Fruit fly (Drosophila melanogaster) whole organism, embryonic: Measurements from ENCODE around the gene CG7860.

Experiments
- Ada2b ChIP-seq: fragments of 200-800 bp; sonication (Bioruptor generic); IDR thresholded peaks from 2 replicates; pipeline ENCODE4 v1.3.6; 2022; ENCODE audit warnings: missing biosample characterization, missing genetic modification characterization
- CG1024 ChIP-seq: fragments of 200-800 bp; sonication (Bioruptor generic); IDR thresholded peaks from 2 replicates; pipeline ENCODE4 v1.3.6; 2022; ENCODE audit warnings: missing biosample characterization, missing genetic modification characterization
- CG11560 ChIP-seq: fragments of 200-800 bp; sonication (Bioruptor generic); IDR thresholded peaks from 3 replicates; pipeline ENCODE4 v1.3.6; 2022; ENCODE audit warnings: missing biosample characterization, missing genetic modification characterization
- CG11696 ChIP-seq: fragments of 200-800 bp; sonication (Bioruptor generic); IDR thresholded peaks from 2 replicates; pipeline ENCODE4 v1.3.6; 2022; ENCODE audit warnings: missing biosample characterization, missing genetic modification characterization
- CG12299 ChIP-seq: fragments of 200-800 bp; sonication (Bioruptor generic); optimal IDR thresholded peaks from 2 replicates; lab custom pipeline; 2018; ENCODE audit warnings: missing biosample characterization, mild to moderate bottlenecking, missing genetic modification characterization
- CG13775 ChIP-seq: fragments of 200-800 bp; sonication (Bioruptor generic); optimal IDR thresholded peaks from 3 replicates; lab custom pipeline; 2017; ENCODE audit warnings: missing biosample characterization, mild to moderate bottlenecking, missing genetic modification characterization
- CG13894 ChIP-seq: fragments of 200-800 bp; sonication (Bioruptor generic); optimal IDR thresholded peaks from 3 replicates; lab custom pipeline; 2018; ENCODE audit warnings: missing biosample characterization, mild to moderate bottlenecking, missing genetic modification characterization, moderate library complexity
- CG15696 ChIP-seq: fragments of 200-800 bp; sonication (Bioruptor generic); optimal IDR thresholded peaks from 2 replicates; lab custom pipeline; 2019; ENCODE audit warnings: missing biosample characterization, mild to moderate bottlenecking, missing genetic modification characterization, moderate library complexity
- CG17359 ChIP-seq: fragments of 200-800 bp; sonication (Bioruptor generic); optimal IDR thresholded peaks from 3 replicates; lab custom pipeline; 2018; ENCODE audit warnings: missing biosample characterization, mild to moderate bottlenecking, missing genetic modification characterization, moderate library complexity
- CG18619 ChIP-seq: fragments of 200-800 bp; sonication (Bioruptor generic); optimal IDR thresholded peaks from 3 replicates; lab custom pipeline; 2017; ENCODE audit warnings: missing biosample characterization, mild to moderate bottlenecking, missing genetic modification characterization
- CG30431 ChIP-seq: fragments of 200-800 bp; sonication (Bioruptor generic); optimal IDR thresholded peaks from 2 replicates; lab custom pipeline; 2017; ENCODE audit warnings: missing biosample characterization, missing genetic modification characterization
- CG3726 ChIP-seq: fragments of 200-800 bp; sonication (Bioruptor generic); IDR thresholded peaks from 3 replicates; pipeline ENCODE4, ENCODE4 v1.3.6; 2022; ENCODE audit warnings: missing biosample characterization, missing genetic modification characterization
- CG6689 ChIP-seq: fragments of 200-800 bp; sonication (Bioruptor generic); IDR thresholded peaks from 2 replicates; pipeline ENCODE4 v1.3.6; 2022; ENCODE audit warnings: missing biosample characterization, missing genetic modification characterization
- CG7745 ChIP-seq: fragments of 200-800 bp; sonication (Bioruptor generic); optimal IDR thresholded peaks from 2 replicates; lab custom pipeline; 2018; ENCODE audit warnings: missing biosample characterization, mild to moderate bottlenecking, missing genetic modification characterization, moderate library complexity
- CG7963 ChIP-seq: fragments of 200-800 bp; sonication (Bioruptor generic); IDR thresholded peaks from 3 replicates; pipeline ENCODE4 v1.3.6; 2022; ENCODE audit warnings: missing biosample characterization, missing genetic modification characterization; ENCODE audit not compliant: partially characterized antibody
- CHES-1-like ChIP-seq: fragments of 200-800 bp; sonication (Bioruptor generic); optimal IDR thresholded peaks from 2 replicates; lab custom pipeline; 2016; ENCODE audit warnings: missing biosample characterization, missing genetic modification characterization
- CTCF ChIP-seq: fragments of 200-800 bp; sonication (Bioruptor generic); optimal IDR thresholded peaks from 2 replicates; lab custom pipeline; 2017; ENCODE audit warnings: missing biosample characterization, mild to moderate bottlenecking, missing genetic modification characterization, moderate library complexity
- Doc2 ChIP-seq: fragments of 200-800 bp; sonication (Bioruptor generic); IDR thresholded peaks from 2 replicates; pipeline ENCODE4 v1.3.6; 2022; ENCODE audit warnings: missing biosample characterization, missing genetic modification characterization
- ERR ChIP-seq: fragments of 200-800 bp; sonication (Bioruptor generic); optimal IDR thresholded peaks from 2 replicates; lab custom pipeline; 2016; ENCODE audit warnings: missing biosample characterization, missing genetic modification characterization
- GATAe ChIP-seq: fragments of 200-800 bp; sonication (Bioruptor generic); conservative IDR thresholded peaks from 2 replicates; pipeline ENCODE4 v1.3.6; 2022; ENCODE audit warnings: missing biosample characterization, missing genetic modification characterization
- Lpt ChIP-seq: fragments of >200 bp; optimal IDR thresholded peaks from 2 replicates; lab custom pipeline; 2018; ENCODE audit warnings: missing biosample characterization, missing genetic modification characterization
- Meics ChIP-seq: fragments of 200-800 bp; sonication (Bioruptor generic); optimal IDR thresholded peaks from 2 replicates; lab custom pipeline; 2017; ENCODE audit warnings: missing biosample characterization, mild to moderate bottlenecking, missing genetic modification characterization
- Oaz ChIP-seq: fragments of 200-800 bp; sonication (Bioruptor generic); IDR thresholded peaks from 2 replicates; pipeline ENCODE4 v1.3.6; 2022; ENCODE audit warnings: missing biosample characterization, missing genetic modification characterization
- Pdp1 ChIP-seq, 2 experiments: fragments of 200-800 bp; sonication (Bioruptor generic); optimal IDR thresholded peaks; 3 replicates each; lab custom pipeline; 2016; ENCODE audit warnings: missing biosample characterization in 2 of 2, missing genetic modification characterization in 2 of 2, mild to moderate bottlenecking in 1 of 2, moderate library complexity in 1 of 2
- Side ChIP-seq: fragments of 200-800 bp; sonication (Bioruptor generic); optimal IDR thresholded peaks from 2 replicates; lab custom pipeline; 2016; ENCODE audit warnings: missing biosample characterization, missing genetic modification characterization
- Spps ChIP-seq: fragments of 200-800 bp; sonication (Bioruptor generic); optimal IDR thresholded peaks from 2 replicates; lab custom pipeline; 2018; ENCODE audit warnings: missing biosample characterization, mild to moderate bottlenecking, missing genetic modification characterization
- Stat92E ChIP-seq, 3 experiments: fragments of >200 bp in 2 of 3; fragments of 200-800 bp in 1 of 3; sonication (Bioruptor generic) in 1 of 3; optimal IDR thresholded peaks; 2 replicates each; lab custom pipeline; 2017 to 2019; ENCODE audit warnings: missing biosample characterization in 3 of 3, missing genetic modification characterization in 3 of 3, mild to moderate bottlenecking in 1 of 3, moderate library complexity in 1 of 3
- Xbp1 ChIP-seq: fragments of 200-800 bp; sonication (Bioruptor generic); optimal IDR thresholded peaks from 3 replicates; lab custom pipeline; 2016; ENCODE audit warnings: missing biosample characterization, mild to moderate bottlenecking, missing genetic modification characterization
- ac ChIP-seq: fragments of 200-800 bp; sonication (Bioruptor generic); optimal IDR thresholded peaks from 3 replicates; lab custom pipeline; 2017; ENCODE audit warnings: missing biosample characterization, mild to moderate bottlenecking, missing genetic modification characterization
- ash1 ChIP-seq: fragments of 200-800 bp; sonication (Bioruptor generic); optimal IDR thresholded peaks from 2 replicates; lab custom pipeline; 2018; ENCODE audit warnings: missing biosample characterization, mild to moderate bottlenecking, missing genetic modification characterization
- bowl ChIP-seq: fragments of 200-800 bp; sonication (Bioruptor generic); IDR thresholded peaks from 2 replicates; pipeline ENCODE4 v1.3.6; 2022; ENCODE audit warnings: missing biosample characterization, missing genetic modification characterization
- cad ChIP-seq: fragments of >200 bp; optimal IDR thresholded peaks from 2 replicates; lab custom pipeline; 2017; ENCODE audit warnings: missing biosample characterization, missing genetic modification characterization
- cas ChIP-seq: fragments of 200-800 bp; sonication (Bioruptor generic); IDR thresholded peaks from 2 replicates; pipeline ENCODE4 v1.3.6; 2022; ENCODE audit warnings: missing biosample characterization, missing genetic modification characterization
- chif ChIP-seq, 2 experiments: fragments of 200-800 bp; sonication (Bioruptor generic); optimal IDR thresholded peaks; 3 replicates each; lab custom pipeline; 2016; ENCODE audit warnings: missing biosample characterization in 2 of 2, missing genetic modification characterization in 2 of 2
- chinmo ChIP-seq: fragments of 200-800 bp; sonication (Bioruptor generic); IDR thresholded peaks from 4 replicates; pipeline ENCODE4 v1.3.6; 2022; ENCODE audit warnings: missing biosample characterization, missing genetic modification characterization; ENCODE audit not compliant: partially characterized antibody
- crp ChIP-seq, 2 experiments: fragments of 200-800 bp; sonication (Bioruptor generic); optimal IDR thresholded peaks; 2 replicates in 1 of 2; 3 replicates in 1 of 2; lab custom pipeline; 2017; ENCODE audit warnings: missing biosample characterization in 2 of 2, missing genetic modification characterization in 2 of 2, mild to moderate bottlenecking in 1 of 2, moderate library complexity in 1 of 2
- dm ChIP-seq: fragments of 200-800 bp; sonication (Bioruptor generic); optimal IDR thresholded peaks from 3 replicates; lab custom pipeline; 2016; ENCODE audit warnings: missing biosample characterization, missing genetic modification characterization
- dmrt99B ChIP-seq: fragments of 200-800 bp; sonication (Bioruptor generic); optimal IDR thresholded peaks from 2 replicates; lab custom pipeline; 2018; ENCODE audit warnings: missing biosample characterization, mild to moderate bottlenecking, missing genetic modification characterization, moderate library complexity
- gsb-n ChIP-seq: fragments of 200-800 bp; sonication (Bioruptor generic); optimal IDR thresholded peaks from 3 replicates; lab custom pipeline; 2018; ENCODE audit warnings: missing biosample characterization, mild to moderate bottlenecking, missing genetic modification characterization
- hkb ChIP-seq, 2 experiments: fragments of 200-800 bp in 1 of 2; fragments of >200 bp in 1 of 2; sonication (Bioruptor generic) in 1 of 2; IDR thresholded peaks in 1 of 2; optimal IDR thresholded peaks in 1 of 2; 2 replicates each; pipeline versions ENCODE4 v1.3.6 to Lab custom; 2017 to 2022; ENCODE audit warnings: missing biosample characterization in 1 of 2, missing genetic modification characterization in 1 of 2
- inv ChIP-seq: fragments of 200-800 bp; sonication (Bioruptor generic); IDR thresholded peaks from 2 replicates; pipeline ENCODE4 v1.3.6; 2022; ENCODE audit warnings: missing biosample characterization, missing genetic modification characterization; ENCODE audit not compliant: partially characterized antibody
- jing ChIP-seq: fragments of 200-800 bp; sonication (Bioruptor generic); optimal IDR thresholded peaks from 2 replicates; lab custom pipeline; 2018; ENCODE audit warnings: missing biosample characterization, mild to moderate bottlenecking, missing genetic modification characterization
- lov ChIP-seq, 2 experiments: fragments of 200-800 bp in 1 of 2; fragments of >200 bp in 1 of 2; sonication (Bioruptor generic) in 1 of 2; IDR thresholded peaks in 1 of 2; optimal IDR thresholded peaks in 1 of 2; 2 replicates in 1 of 2; 3 replicates in 1 of 2; pipeline versions ENCODE4 v1.3.6 to Lab custom; 2017 to 2022; ENCODE audit warnings: missing biosample characterization in 1 of 2, missing genetic modification characterization in 1 of 2
- pan ChIP-seq, 4 experiments: fragments of >200 bp in 3 of 4; fragments of 200-800 bp in 1 of 4; sonication (Bioruptor generic) in 1 of 4; optimal IDR thresholded peaks in 3 of 4; IDR thresholded peaks in 1 of 4; 2 replicates each; pipeline versions ENCODE4 v1.3.6 to Lab custom; 2017 to 2022; ENCODE audit warnings: missing biosample characterization in 2 of 4, missing genetic modification characterization in 2 of 4, mixed read lengths in 1 of 4
- salm ChIP-seq: fragments of 200-800 bp; sonication (Bioruptor generic); optimal IDR thresholded peaks from 2 replicates; lab custom pipeline; 2018; ENCODE audit warnings: missing biosample characterization, mild to moderate bottlenecking, missing genetic modification characterization
- sim ChIP-seq: fragments of 200-800 bp; sonication (Bioruptor generic); IDR thresholded peaks from 2 replicates; pipeline ENCODE4 v1.3.6; 2022; ENCODE audit warnings: missing biosample characterization, missing genetic modification characterization
- slp2 ChIP-seq: fragments of 200-800 bp; sonication (Bioruptor generic); optimal IDR thresholded peaks from 2 replicates; lab custom pipeline; 2016; ENCODE audit warnings: missing biosample characterization, missing genetic modification characterization
- tll ChIP-seq, 2 experiments: fragments of 200-800 bp in 1 of 2; fragments of >200 bp in 1 of 2; sonication (Bioruptor generic) in 1 of 2; optimal IDR thresholded peaks; 2 replicates each; lab custom pipeline; 2017 to 2019; ENCODE audit warnings: missing biosample characterization in 2 of 2, missing genetic modification characterization in 2 of 2, mild to moderate bottlenecking in 1 of 2, moderate library complexity in 1 of 2
- tx ChIP-seq: fragments of 200-800 bp; sonication (Bioruptor generic); optimal IDR thresholded peaks from 2 replicates; lab custom pipeline; 2016; ENCODE audit warnings: missing biosample characterization, missing genetic modification characterization
- wor ChIP-seq: fragments of 200-800 bp; sonication (Bioruptor generic); IDR thresholded peaks from 2 replicates; pipeline ENCODE4 v1.3.6; 2022; ENCODE audit warnings: missing biosample characterization, missing genetic modification characterization

Gene CG7860

dm6 chrX:15532062-15532461, 36.7 kb upstream of the CG7860 start (continued):
- no peak for TF ChIP-seq tll (GFP tag; optimal IDR thresholded peaks at IDR 0.05; lab: Kevin White, UChicago)
- TF ChIP-seq cas (GFP tag; lab: Robert Waterston, UW): peak; percentile 22; the same call in 1 of the 2 replicates
- peak; percentile 46 for TF ChIP-seq CG17359 (tag; lab: Kevin White, UChicago)
- TF ChIP-seq gsb-n: no peak
- peak; percentile 59; the same call in 1 of the 2 replicates for TF ChIP-seq sim (GFP tag; lab: Robert Waterston, UW)
- no peak for TF ChIP-seq CG15696 (tag; lab: Kevin White, UChicago)
- TF ChIP-seq Lpt (GFP tag; lab: Kevin White, UChicago): no peak
- no peak for TF ChIP-seq slp2 (GFP tag; lab: Kevin White, UChicago)
- no peak for TF ChIP-seq CTCF (GFP tag; lab: Kevin White, UChicago)
- TF ChIP-seq CG7963 (GFP tag; lab: Robert Waterston, UW): no peak
- no peak for TF ChIP-seq wor
- no peak for TF ChIP-seq cad (GFP tag; lab: Kevin White, UChicago)
- no peak for TF ChIP-seq hkb (optimal IDR thresholded peaks at IDR 0.05; lab: Kevin White, UChicago)
- TF ChIP-seq hkb (GFP tag; IDR thresholded peaks at IDR 0.05; lab: Robert Waterston, UW): peak; percentile 52
- no peak for TF ChIP-seq chinmo
- peak; percentile 60 for TF ChIP-seq Ada2b (GFP tag; lab: Robert Waterston, UW)
- TF ChIP-seq CG13894 (tag; lab: Kevin White, UChicago): no peak
- peak; percentile 21 for TF ChIP-seq Meics (GFP tag; lab: Kevin White, UChicago)
- no peak for TF ChIP-seq CG7745
- no peak for TF ChIP-seq ERR (GFP tag; lab: Kevin White, UChicago)
- TF ChIP-seq CG1024: peak; percentile 55
- no peak for TF ChIP-seq CG30431 (GFP tag; lab: Kevin White, UChicago)
- peak; percentile 41 for TF ChIP-seq Xbp1 (GFP tag; lab: Kevin White, UChicago)
- TF ChIP-seq CG13775 (GFP tag; lab: Kevin White, UChicago): no peak
- no peak for TF ChIP-seq CHES-1-like
- TF ChIP-seq salm (tag; lab: Kevin White, UChicago): no peak
- TF ChIP-seq CG3726 (GFP tag; lab: Robert Waterston, UW): no peak
- no peak for TF ChIP-seq jing (GFP tag; lab: Kevin White, UChicago)
- TF ChIP-seq dm (GFP tag; lab: Kevin White, UChicago): no peak
- peak; percentile 0 to 17 for TF ChIP-seq chif (GFP tag; optimal IDR thresholded peaks at IDR 0.05; lab: Kevin White, UChicago)
- no peak for TF ChIP-seq CG12299 (tag; lab: Kevin White, UChicago)
- no peak for TF ChIP-seq crp (GFP tag; optimal IDR thresholded peaks at IDR 0.05; lab: Kevin White, UChicago)
- TF ChIP-seq CG11696 (GFP tag; lab: Robert Waterston, UW): no peak
- no peak for TF ChIP-seq CG11560 (tag; lab: Robert Waterston, UW)
- TF ChIP-seq dmrt99B (tag; lab: Kevin White, UChicago): peak; percentile 62
- TF ChIP-seq CG6689 (GFP tag; lab: Robert Waterston, UW): peak; percentile 47; the same call in 1 of the 2 replicates
- no peak for TF ChIP-seq Stat92E (GFP tag; optimal IDR thresholded peaks at IDR 0.05; lab: Kevin White, UChicago)
- TF ChIP-seq CG18619: no peak
- no peak for TF ChIP-seq pan (optimal IDR thresholded peaks at IDR 0.05; lab: Kevin White, UChicago)
- TF ChIP-seq pan (GFP tag; optimal IDR thresholded peaks at IDR 0.05 in 1 of 2, IDR thresholded peaks at IDR 0.05 in 1 of 2): peak in 1 of 2 experiments; percentile 68
- no peak for TF ChIP-seq Spps (tag; lab: Kevin White, UChicago)
- TF ChIP-seq GATAe: no peak
- no peak for TF ChIP-seq bowl
- no peak for TF ChIP-seq Oaz (GFP tag; lab: Robert Waterston, UW)
- no peak for TF ChIP-seq inv (GFP tag; lab: Robert Waterston, UW)
- peak; percentile 14 for TF ChIP-seq Side (GFP tag; lab: Kevin White, UChicago)
- TF ChIP-seq ash1: no peak
- TF ChIP-seq Pdp1 (GFP tag; optimal IDR thresholded peaks at IDR 0.05; lab: Kevin White, UChicago): peak; percentile 25 to 45
- no peak for TF ChIP-seq lov (optimal IDR thresholded peaks at IDR 0.05; lab: Kevin White, UChicago)
- TF ChIP-seq lov (GFP tag; IDR thresholded peaks at IDR 0.05; lab: Robert Waterston, UW): no peak
- TF ChIP-seq tx (GFP tag; lab: Kevin White, UChicago): no peak
- no peak for TF ChIP-seq ac (GFP tag; lab: Kevin White, UChicago)
- TF ChIP-seq Doc2 (GFP tag; lab: Robert Waterston, UW): no peak
